Fruit fly (Drosophila melanogaster): ENCODE data around the gene Gbeta13F.

The Gbeta13F gene

dm6 chrX:15818608-15819184 lies 41.2 kb upstream of the Gbeta13F start (continued):
- no peak for TF ChIP-seq dysf (GFP tag; IDR thresholded peaks at IDR 0.05)
- no peak for TF ChIP-seq CG4282 (GFP tag; optimal IDR thresholded peaks at IDR 0.05)
- peak in 1 of 3 experiments; percentile 43 for TF ChIP-seq lola (GFP tag; optimal IDR thresholded peaks at IDR 0.05)
- TF ChIP-seq eve (GFP tag; optimal IDR thresholded peaks at IDR 0.05), result peak in 1 of 2 experiments; percentile 36
- TF ChIP-seq CG10979 (tag; optimal IDR thresholded peaks at IDR 0.05), result peak; percentile 45
- peak; percentile 4 for TF ChIP-seq CG15601 (tag; optimal IDR thresholded peaks at IDR 0.05)
- 0 out of 2 replicates have a peak, but pooled peaks have one; percentile 10 for TF ChIP-seq Oaz (GFP tag; IDR thresholded peaks at IDR 0.05)
- no peak for TF ChIP-seq CG5245 (GFP tag; optimal IDR thresholded peaks at IDR 0.05)
- no peak for TF ChIP-seq CG1647 (GFP tag; optimal IDR thresholded peaks at IDR 0.05)
- no peak for TF ChIP-seq CG11723 (GFP tag; optimal IDR thresholded peaks at IDR 0.05)
- peak; percentile 25 for TF ChIP-seq chn (GFP tag; optimal IDR thresholded peaks at IDR 0.05)
- TF ChIP-seq CG10366 (GFP tag; IDR thresholded peaks at IDR 0.05), result 0 out of 2 replicates have a peak, but pooled peaks have one; percentile 16
- no peak for TF ChIP-seq CG9876 (GFP tag; optimal IDR thresholded peaks at IDR 0.05)
- TF ChIP-seq CG2712 (tag; optimal IDR thresholded peaks at IDR 0.05), result peak; percentile 57
- TF ChIP-seq CG11247 (GFP tag; IDR thresholded peaks at IDR 0.05), result no peak
- TF ChIP-seq CG14965 (GFP tag; optimal IDR thresholded peaks at IDR 0.05; ENCODE audit: borderline replicate concordance), result no peak
- TF ChIP-seq pita (GFP tag; optimal IDR thresholded peaks at IDR 0.05), result no peak
- no peak for TF ChIP-seq CG31224 (GFP tag; IDR thresholded peaks at IDR 0.05)
- TF ChIP-seq pum (GFP tag; optimal IDR thresholded peaks at IDR 0.05), result peak; percentile 11
- no peak for TF ChIP-seq CG8290 (GFP tag; optimal IDR thresholded peaks at IDR 0.05)
- TF ChIP-seq CG8290 (tag; optimal IDR thresholded peaks at IDR 0.05), result no peak
- TF ChIP-seq CG8388 (GFP tag; optimal IDR thresholded peaks at IDR 0.05), result no peak
- TF ChIP-seq dmrt11E (tag; optimal IDR thresholded peaks at IDR 0.05), result peak; percentile 46
- no peak for TF ChIP-seq sima (GFP tag; optimal IDR thresholded peaks at IDR 0.05)
- TF ChIP-seq ems (GFP tag; optimal IDR thresholded peaks at IDR 0.05), result no peak
- TF ChIP-seq CG13894 (tag; optimal IDR thresholded peaks at IDR 0.05), result no peak
- no peak for TF ChIP-seq kni (GFP tag; optimal IDR thresholded peaks at IDR 0.05)
- no peak for TF ChIP-seq B-H2 (GFP tag; optimal IDR thresholded peaks at IDR 0.05)
- peak; percentile 14 for TF ChIP-seq CG1233 (GFP tag; optimal IDR thresholded peaks at IDR 0.05)
- no peak for TF ChIP-seq Dip3 (GFP tag; optimal IDR thresholded peaks at IDR 0.05)
- no peak for TF ChIP-seq wek (GFP tag; optimal IDR thresholded peaks at IDR 0.05)
- no peak for TF ChIP-seq CG12071 (GFP tag; optimal IDR thresholded peaks at IDR 0.05)
- TF ChIP-seq CG8281 (tag; optimal IDR thresholded peaks at IDR 0.05), result no peak
- peak; percentile 70 for TF ChIP-seq Kr (GFP tag; optimal IDR thresholded peaks at IDR 0.05)
- no peak for TF ChIP-seq CG1603 (tag; optimal IDR thresholded peaks at IDR 0.05)
- TF ChIP-seq CG7357 (GFP tag; IDR thresholded peaks at IDR 0.05), result no peak
- TF ChIP-seq CG12659 (GFP tag; optimal IDR thresholded peaks at IDR 0.05), result peak; percentile 18
- TF ChIP-seq CG17328 (GFP tag; IDR thresholded peaks at IDR 0.05), result peak; percentile 40; the same call in 1 of the 2 replicates
- TF ChIP-seq CG14667 (GFP tag; IDR thresholded peaks at IDR 0.05), result no peak
- TF ChIP-seq nom (GFP tag; optimal IDR thresholded peaks at IDR 0.05), result no peak
- no peak for TF ChIP-seq CG1529 (GFP tag; optimal IDR thresholded peaks at IDR 0.05)
- no peak for TF ChIP-seq en (GFP tag; optimal IDR thresholded peaks at IDR 0.05)
- TF ChIP-seq ken (GFP tag; IDR thresholded peaks at IDR 0.05), result no peak
- no peak for TF ChIP-seq BtbVII (GFP tag; optimal IDR thresholded peaks at IDR 0.05)
- peak; percentile 8 for TF ChIP-seq CG17829 (tag; optimal IDR thresholded peaks at IDR 0.05)
- TF ChIP-seq CG17186 (GFP tag; optimal IDR thresholded peaks at IDR 0.05), result no peak
- TF ChIP-seq CG11695 (GFP tag; IDR thresholded peaks at IDR 0.05), result 0 out of 3 replicates have a peak, but pooled peaks have one; percentile 14
- peak; percentile 1 for TF ChIP-seq Ssrp (tag; optimal IDR thresholded peaks at IDR 0.05)
- no peak for TF ChIP-seq twi (tag; optimal IDR thresholded peaks at IDR 0.05)
- peak; percentile 38 for TF ChIP-seq CG14710 (tag; optimal IDR thresholded peaks at IDR 0.05)
- TF ChIP-seq ttk (GFP tag; IDR thresholded peaks at IDR 0.05), result no peak

All from whole organism, embryonic.